Worm (Caenorhabditis elegans): ENCODE measurements around the gene piki-1.

The piki-1 gene

ce11 chrX:15188986-15189675, 57.1 kb downstream of the piki-1 start:
- TF ChIP-seq dao-5 (tag; optimal IDR thresholded peaks at IDR 0.05) (no peak), him-1 (tag; optimal IDR thresholded peaks at IDR 0.05) (peak; percentile 61)

DNA sequence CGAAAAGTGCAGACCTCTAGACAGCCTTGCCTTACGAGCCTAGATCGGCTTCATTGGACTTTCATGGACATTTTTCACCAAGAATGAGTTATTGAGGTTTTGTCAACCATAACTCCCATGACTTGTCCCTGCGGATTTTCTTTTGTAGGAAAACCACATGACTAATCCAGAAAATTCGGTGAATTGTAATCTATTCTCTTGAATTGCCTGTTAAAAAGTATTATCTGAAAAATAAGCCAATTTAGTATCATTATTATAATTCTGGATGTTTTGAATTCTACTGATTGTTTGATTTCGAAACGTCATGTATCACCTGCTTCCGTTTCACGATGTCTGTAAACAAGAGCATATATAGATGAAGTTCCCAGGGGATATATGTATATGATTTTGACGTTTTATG, 57.7 kb downstream of the piki-1 start:
- TF ChIP-seq him-1 (tag; optimal IDR thresholded peaks at IDR 0.05) (no peak), W03F9.2 (tag; optimal IDR thresholded peaks at IDR 0.05) (no peak), dao-5 (tag; optimal IDR thresholded peaks at IDR 0.05) (no peak)

Measured in whole organism, L4/young adult.